Fruit fly (Drosophila melanogaster) S2 (cell line): ENCODE measurements around the gene CG7985.

Experiments used
- CG8478 ChIP-seq: fragments of >200 bp; optimal IDR thresholded peaks from 2 replicates; lab custom pipeline; 2018
- CTCF ChIP-seq, 2 experiments: fragments of >200 bp; optimal IDR thresholded peaks; 2 replicates each; lab custom pipeline; 2018

DNA sequence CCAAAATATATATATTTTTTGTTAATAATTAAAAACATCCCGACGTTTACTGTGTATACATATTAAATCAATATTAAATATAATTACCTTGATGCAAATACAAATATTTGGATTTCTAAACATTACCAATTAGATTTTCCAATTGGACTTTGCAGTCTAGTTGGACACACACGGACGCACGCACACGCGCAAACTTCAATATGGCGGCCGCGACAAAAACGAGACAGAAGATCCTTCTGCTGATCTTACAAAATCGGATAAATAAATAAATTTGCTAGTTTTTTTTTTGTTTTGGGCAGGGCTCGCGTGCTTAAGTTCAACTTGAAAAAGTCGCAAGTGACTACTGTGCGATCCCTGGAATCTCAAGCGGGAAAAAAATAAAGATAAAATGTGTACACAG lies 43.0 kb upstream of the CG7985 start:
- TF ChIP-seq CG8478 (lab: Kevin White, UChicago) (no peak), CTCF (optimal IDR thresholded peaks at IDR 0.05; lab: Kevin White, UChicago) (no peak)
